Fruit fly (Drosophila melanogaster): ENCODE results near the gene CG8064.

Gene CG8064

dm6 chr3R:18310766-18311367, 27.4 kb downstream of the CG8064 start (continued):
- TF ChIP-seq CG13894 (tag; optimal IDR thresholded peaks at IDR 0.05): no peak
- no peak for TF ChIP-seq Sox100B (GFP tag; optimal IDR thresholded peaks at IDR 0.05)
- no peak for TF ChIP-seq Hand (GFP tag; optimal IDR thresholded peaks at IDR 0.05)
- no peak for TF ChIP-seq wek (GFP tag; optimal IDR thresholded peaks at IDR 0.05)
- peak; percentile 10 for TF ChIP-seq CG1602 (GFP tag; optimal IDR thresholded peaks at IDR 0.05)
- TF ChIP-seq CG6683 (GFP tag; optimal IDR thresholded peaks at IDR 0.05): peak; percentile 11
- no peak for TF ChIP-seq zf30C (GFP tag; optimal IDR thresholded peaks at IDR 0.05)
- peak; percentile 47 for TF ChIP-seq odd (GFP tag; optimal IDR thresholded peaks at IDR 0.05)
- TF ChIP-seq ewg (GFP tag; optimal IDR thresholded peaks at IDR 0.05): no peak
- no peak for TF ChIP-seq CG4328 (GFP tag; optimal IDR thresholded peaks at IDR 0.05)
- no peak for TF ChIP-seq Ssrp (tag; optimal IDR thresholded peaks at IDR 0.05)
- TF ChIP-seq ATbp (GFP tag; optimal IDR thresholded peaks at IDR 0.05): no peak
- TF ChIP-seq Xbp1 (GFP tag; optimal IDR thresholded peaks at IDR 0.05): no peak
- no peak for TF ChIP-seq ase (GFP tag; IDR thresholded peaks at IDR 0.05)
- TF ChIP-seq Mrtf (GFP tag; IDR thresholded peaks at IDR 0.05): no peak
- TF ChIP-seq mld (GFP tag; IDR thresholded peaks at IDR 0.05; ENCODE audit: partially characterized antibody): no peak
- peak; percentile 67 for TF ChIP-seq crol (GFP tag; IDR thresholded peaks at IDR 0.05)
- TF ChIP-seq croc (GFP tag; conservative IDR thresholded peaks at IDR 0.05): no peak
- TF ChIP-seq amos (GFP tag; IDR thresholded peaks at IDR 0.05; ENCODE audit: partially characterized antibody): no peak
- TF ChIP-seq CG2120 (GFP tag; optimal IDR thresholded peaks at IDR 0.05): peak; percentile 3
- TF ChIP-seq CG8359 (GFP tag; optimal IDR thresholded peaks at IDR 0.05; ENCODE audit: borderline replicate concordance): no peak
- no peak for TF ChIP-seq CG6654 (GFP tag; optimal IDR thresholded peaks at IDR 0.05)
- TF ChIP-seq peb (GFP tag; IDR thresholded peaks at IDR 0.05): no peak
- no peak for TF ChIP-seq tap (tag; optimal IDR thresholded peaks at IDR 0.05)
- no peak for TF ChIP-seq YL-1 (GFP tag; optimal IDR thresholded peaks at IDR 0.05)
- no peak for TF ChIP-seq Max (GFP tag; optimal IDR thresholded peaks at IDR 0.05)
- no peak for TF ChIP-seq ato (GFP tag; IDR thresholded peaks at IDR 0.05; ENCODE audit: partially characterized antibody)
- no peak for TF ChIP-seq twi (tag; optimal IDR thresholded peaks at IDR 0.05)
- TF ChIP-seq dpn (GFP tag; optimal IDR thresholded peaks at IDR 0.05): no peak
- TF ChIP-seq danr (GFP tag; IDR thresholded peaks at IDR 0.05): no peak
- TF ChIP-seq crp (GFP tag; optimal IDR thresholded peaks at IDR 0.05): no peak
- no peak for TF ChIP-seq psq (GFP tag; optimal IDR thresholded peaks at IDR 0.05)
- TF ChIP-seq dati (GFP tag; IDR thresholded peaks at IDR 0.05): no peak

dm6 chr3R:18311368-18311919, 28.0 kb downstream of the CG8064 start:
- TF ChIP-seq HLH3B (GFP tag; IDR thresholded peaks at IDR 0.05) (no peak), CG4820 (GFP tag; optimal IDR thresholded peaks at IDR 0.05) (peak; percentile 18), CG4360 (GFP tag; IDR thresholded peaks at IDR 0.05) (peak; percentile 82), wdn (GFP tag; IDR thresholded peaks at IDR 0.05) (peak; percentile 48; the same call in 1 of the 2 replicates), D19A (tag; optimal IDR thresholded peaks at IDR 0.05) (peak; percentile 56), CG10267 (tag; optimal IDR thresholded peaks at IDR 0.05) (peak; percentile 46), Xrp1 (GFP tag; IDR thresholded peaks at IDR 0.05) (peak; percentile 65), Drgx (GFP tag; IDR thresholded peaks at IDR 0.05) (peak; percentile 44; the same call in 1 of the 2 replicates), HLH54F (GFP tag; optimal IDR thresholded peaks at IDR 0.05) (no peak), CG2199 (GFP tag; IDR thresholded peaks at IDR 0.05) (0 out of 3 replicates have a peak, but pooled peaks have one; percentile 63), ci (GFP tag; IDR thresholded peaks at IDR 0.05) (peak; percentile 86), bsh (GFP tag; optimal IDR thresholded peaks at IDR 0.05) (peak; percentile 53 to 67), salm (tag; optimal IDR thresholded peaks at IDR 0.05) (no peak), HmgZ (tag; optimal IDR thresholded peaks at IDR 0.05) (peak; percentile 37), CG8924 (tag; optimal IDR thresholded peaks at IDR 0.05) (peak; percentile 73), tx (GFP tag; optimal IDR thresholded peaks at IDR 0.05) (no peak), al (GFP tag; IDR thresholded peaks at IDR 0.05) (no peak), CG17612 (GFP tag; IDR thresholded peaks at IDR 0.05) (no peak)

All from whole organism, embryonic.